Worm (Caenorhabditis elegans): Measurements from ENCODE around the gene popl-7.
A peak's percentile ranks its signal among the peaks of the same experiment; 100 is the strongest.

The popl-7 gene

ce11 chrIV:13356005-13356404 lies 14.5 kb upstream of the popl-7 start:
- no peak for TF ChIP-seq him-1 (tag; optimal IDR thresholded peaks at IDR 0.05)
- no peak for TF ChIP-seq W03F9.2 (tag; optimal IDR thresholded peaks at IDR 0.05)
- no peak for TF ChIP-seq dao-5 (tag; optimal IDR thresholded peaks at IDR 0.05)

DNA sequence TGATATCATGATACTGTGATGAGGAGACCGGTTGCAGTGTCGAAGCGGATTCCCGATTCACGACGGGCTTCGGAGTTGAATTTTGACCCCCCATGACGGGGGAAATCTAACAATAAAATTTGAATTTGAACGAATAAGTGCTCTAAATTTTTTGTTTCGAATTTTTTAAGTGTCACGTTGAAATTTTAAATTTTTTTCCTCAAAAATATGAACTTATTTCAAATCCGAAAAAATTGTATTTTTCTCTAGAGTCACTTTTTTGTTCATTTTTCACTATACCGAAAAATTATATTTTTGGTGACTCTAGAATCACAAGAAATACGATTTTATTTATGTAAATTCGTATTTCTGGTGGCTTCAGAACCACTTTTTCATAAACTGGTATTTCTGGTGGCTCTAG lies 12.0 kb upstream of the popl-7 start, which contains the start of gene W02A2.8:
W02A2.8 (minus strand) TSS at position 101 of the 400 bp plus-strand sequence.
- no peak for TF ChIP-seq dao-5 (tag; optimal IDR thresholded peaks at IDR 0.05)
- TF ChIP-seq him-1 (tag; optimal IDR thresholded peaks at IDR 0.05), result no peak
- no peak for TF ChIP-seq W03F9.2 (tag; optimal IDR thresholded peaks at IDR 0.05)

DNA sequence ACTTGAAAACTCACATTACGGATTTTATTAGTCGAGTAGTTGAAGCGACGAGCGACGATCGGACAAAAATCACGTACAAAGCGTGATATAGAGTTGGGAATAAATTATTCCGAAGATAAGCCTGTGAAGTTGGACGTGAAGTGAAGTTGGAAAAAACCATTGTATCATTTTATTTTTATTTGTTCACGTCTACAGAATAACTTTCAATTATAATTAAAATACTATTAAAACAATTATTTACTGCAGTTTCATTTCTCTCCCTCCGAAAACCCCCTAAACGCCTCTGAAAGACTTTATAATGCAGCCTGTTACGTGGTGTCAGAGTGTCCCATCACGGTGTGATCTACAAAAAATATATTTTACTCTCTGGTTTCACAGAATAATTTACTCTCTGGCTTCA lies 10.3 kb upstream of the popl-7 start, which contains the start of gene Y62E10A.3:
Y62E10A.3 (minus strand) TSS at position 101 of the 400 bp plus-strand sequence.
- no peak for TF ChIP-seq dao-5 (tag; optimal IDR thresholded peaks at IDR 0.05)
- TF ChIP-seq him-1 (tag; optimal IDR thresholded peaks at IDR 0.05), result no peak
- no peak for TF ChIP-seq W03F9.2 (tag; optimal IDR thresholded peaks at IDR 0.05)

DNA sequence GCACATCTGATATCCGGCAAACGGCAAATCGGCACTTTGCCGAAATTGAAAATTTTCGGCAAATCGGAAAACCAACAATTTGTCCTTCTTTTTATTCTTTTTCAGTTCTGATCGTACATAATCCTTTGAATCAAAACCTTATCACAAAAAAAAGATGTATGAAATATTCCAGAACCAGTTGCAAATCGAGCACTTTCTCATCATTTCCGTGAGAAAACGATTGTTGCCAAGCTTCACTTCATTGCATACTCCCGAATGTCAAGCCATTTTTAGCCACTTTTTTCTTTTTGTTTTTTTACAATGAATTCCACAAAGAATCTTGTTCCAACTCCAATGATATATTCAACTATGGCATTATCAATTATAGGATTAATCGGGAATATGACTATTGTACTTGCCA lies 5.6 kb upstream of the popl-7 start, which contains the start of gene srsx-25:
srsx-25 (plus strand) TSS at position 301 of the 400 bp plus-strand sequence.
- TF ChIP-seq W03F9.2 (tag; optimal IDR thresholded peaks at IDR 0.05), result no peak
- no peak for TF ChIP-seq dao-5 (tag; optimal IDR thresholded peaks at IDR 0.05)
- TF ChIP-seq him-1 (tag; optimal IDR thresholded peaks at IDR 0.05), result no peak

DNA sequence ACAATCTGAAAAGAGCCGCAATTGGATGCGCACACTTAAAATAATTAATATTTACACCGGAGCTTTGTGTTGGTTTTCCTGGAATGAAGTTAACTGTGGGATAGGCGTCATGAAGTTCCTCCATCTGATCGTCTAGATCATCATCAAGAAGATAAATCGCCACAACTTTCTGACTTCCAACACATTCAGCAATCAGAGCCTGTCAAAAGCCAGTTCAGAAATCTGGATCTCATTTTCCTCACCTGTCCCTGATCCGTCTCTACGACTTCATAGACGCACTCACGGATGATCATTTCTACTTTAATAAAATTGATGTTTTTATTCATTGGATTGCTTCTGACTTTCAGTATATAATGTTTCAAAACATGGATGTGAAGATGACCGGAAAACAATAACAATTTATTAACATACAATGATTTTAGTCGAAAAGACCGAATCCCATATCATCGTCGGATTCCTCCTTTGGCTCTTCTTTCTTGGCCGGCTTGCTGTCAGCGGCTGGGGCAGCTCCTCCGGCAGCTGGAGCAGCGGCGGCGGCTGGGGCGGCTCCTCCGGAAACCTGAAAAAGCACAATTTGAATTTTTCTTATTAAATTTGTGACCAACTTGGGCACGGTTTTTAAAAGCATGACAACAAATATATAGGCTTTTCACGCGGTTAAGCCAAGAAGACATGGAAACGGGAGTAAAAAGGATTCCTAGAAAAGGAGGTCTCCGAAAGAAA lies 1.2 kb upstream of the popl-7 start, which contains the start of gene agt-1:
agt-1 (minus strand) TSS at position 293 of the 723 bp plus-strand sequence.
- TF ChIP-seq dao-5 (tag; optimal IDR thresholded peaks at IDR 0.05) (no peak), W03F9.2 (tag; optimal IDR thresholded peaks at IDR 0.05) (no peak), him-1 (tag; optimal IDR thresholded peaks at IDR 0.05) (no peak)

- no peak for TF ChIP-seq dao-5 (tag; optimal IDR thresholded peaks at IDR 0.05)
- TF ChIP-seq W03F9.2 (tag; optimal IDR thresholded peaks at IDR 0.05), result no peak
- TF ChIP-seq him-1 (tag; optimal IDR thresholded peaks at IDR 0.05), result no peak
Observed at ce11 chrIV:13371699-13372098, 1.2 kb downstream of the popl-7 start, which contains the start of gene Y62E10A.6. TSS of gene Y62E10A.6 (plus strand) at chrIV:13371999.

DNA sequence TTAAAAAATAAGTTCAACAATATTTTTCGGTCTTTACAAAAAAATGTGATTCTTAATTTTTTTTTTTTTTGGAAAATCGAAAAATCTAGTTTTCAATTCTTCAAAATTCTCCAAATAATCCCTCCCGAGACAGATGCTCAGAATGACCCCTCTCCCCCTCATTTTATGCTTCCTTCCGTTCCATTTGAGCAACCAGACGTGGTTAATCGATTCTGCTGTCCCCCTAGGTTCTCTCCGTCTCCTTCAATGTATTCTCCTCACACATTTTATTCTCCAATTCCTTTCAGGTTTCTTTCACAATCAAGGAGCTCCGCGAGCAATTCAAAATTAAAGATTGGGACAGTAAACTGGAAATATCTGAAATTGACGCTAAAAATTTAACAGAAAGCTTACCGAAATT lies 4.4 kb downstream of the popl-7 start:
- TF ChIP-seq dao-5 (tag; optimal IDR thresholded peaks at IDR 0.05) (no peak), him-1 (tag; optimal IDR thresholded peaks at IDR 0.05) (no peak), W03F9.2 (tag; optimal IDR thresholded peaks at IDR 0.05) (no peak)

DNA sequence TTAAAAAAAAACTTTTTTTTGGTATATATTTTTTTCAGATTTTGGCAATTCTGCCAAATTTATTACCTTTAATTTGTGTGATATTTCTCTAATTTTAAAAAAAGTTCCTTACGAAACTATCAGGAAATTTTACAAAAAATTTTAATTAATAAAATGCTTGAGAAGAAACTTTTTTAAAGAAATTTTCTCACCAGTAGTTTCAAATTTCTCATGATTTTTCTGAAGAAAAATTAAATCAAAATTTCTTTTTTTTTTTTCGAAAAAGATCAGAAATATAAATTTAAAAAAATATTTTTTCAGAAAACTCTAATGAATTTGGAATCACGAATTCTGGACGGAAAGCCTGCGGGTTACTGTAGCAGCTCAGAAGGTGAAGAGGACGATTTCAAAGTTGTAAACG lies 7.2 kb downstream of the popl-7 start, which contains the start of gene mau-8:
mau-8 (plus strand) TSS at position 301 of the 400 bp plus-strand sequence.
- TF ChIP-seq dao-5 (tag; optimal IDR thresholded peaks at IDR 0.05), result no peak
- TF ChIP-seq W03F9.2 (tag; optimal IDR thresholded peaks at IDR 0.05), result no peak
- no peak for TF ChIP-seq him-1 (tag; optimal IDR thresholded peaks at IDR 0.05)

DNA sequence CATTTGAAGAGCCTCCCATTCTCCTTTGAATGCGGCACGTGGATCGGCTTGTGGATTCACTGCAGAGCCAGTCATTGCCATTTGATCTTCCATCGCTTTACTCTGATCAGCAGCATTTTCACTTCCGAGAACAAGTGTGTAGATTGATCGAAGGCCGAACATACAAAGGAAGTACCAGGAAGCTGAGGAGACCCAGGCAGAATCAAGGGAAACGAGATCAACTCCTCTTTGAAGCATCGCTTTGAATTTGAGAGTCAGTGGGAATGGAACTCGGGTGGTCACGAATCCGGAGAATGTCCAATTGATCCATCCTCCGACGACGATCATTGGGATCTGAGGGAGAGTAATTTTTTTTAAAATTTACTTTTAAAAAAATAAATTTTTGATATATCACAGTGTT lies 10.0 kb downstream of the popl-7 start:
- TF ChIP-seq him-1 (tag; optimal IDR thresholded peaks at IDR 0.05) (no peak), W03F9.2 (tag; optimal IDR thresholded peaks at IDR 0.05) (no peak), dao-5 (tag; optimal IDR thresholded peaks at IDR 0.05) (no peak)

- TF ChIP-seq him-1 (tag; optimal IDR thresholded peaks at IDR 0.05), result no peak
- no peak for TF ChIP-seq W03F9.2 (tag; optimal IDR thresholded peaks at IDR 0.05)
- TF ChIP-seq dao-5 (tag; optimal IDR thresholded peaks at IDR 0.05), result no peak
Observed at ce11 chrIV:13381823-13382222, 11.3 kb downstream of the popl-7 start, which contains the start of gene emc-3. TSS of gene emc-3 (minus strand) at chrIV:13381923.

DNA sequence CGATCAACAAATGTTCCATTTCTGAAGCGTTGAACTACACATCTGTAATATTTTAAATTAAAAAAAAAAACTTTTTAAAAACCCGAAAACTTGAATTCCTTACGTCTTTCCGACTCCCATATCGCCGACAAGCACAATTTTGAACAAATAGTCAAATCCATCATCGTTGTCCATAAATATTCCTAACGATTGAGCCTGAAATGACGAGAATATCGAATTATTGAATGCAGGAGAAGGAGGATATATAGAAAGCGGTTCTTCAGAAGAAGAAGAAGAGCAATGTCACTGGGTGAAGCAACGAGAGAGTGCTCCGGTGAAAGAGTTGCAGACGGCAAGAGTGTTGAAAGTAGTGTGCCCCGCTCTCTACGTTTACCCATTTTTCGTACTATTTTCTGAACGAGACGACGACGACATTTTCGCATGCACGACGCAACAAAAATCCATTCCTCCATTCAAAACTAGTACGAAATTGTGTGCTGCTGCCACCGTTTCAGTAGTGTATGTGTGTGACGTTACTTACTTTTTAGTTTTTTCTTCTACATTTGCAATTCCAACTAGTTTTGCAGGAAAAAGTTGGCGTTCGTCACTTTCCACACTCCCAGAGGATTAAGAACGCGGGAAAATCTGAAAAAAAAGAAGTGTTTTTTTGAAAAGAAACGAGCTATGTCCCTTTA lies 13.4 kb downstream of the popl-7 start, which contains the start of gene rab-19:
rab-19 (minus strand) TSS at position 624 of the 674 bp plus-strand sequence.
- TF ChIP-seq W03F9.2 (tag; optimal IDR thresholded peaks at IDR 0.05), result no peak
- no peak for TF ChIP-seq dao-5 (tag; optimal IDR thresholded peaks at IDR 0.05)
- no peak for TF ChIP-seq him-1 (tag; optimal IDR thresholded peaks at IDR 0.05)

DNA sequence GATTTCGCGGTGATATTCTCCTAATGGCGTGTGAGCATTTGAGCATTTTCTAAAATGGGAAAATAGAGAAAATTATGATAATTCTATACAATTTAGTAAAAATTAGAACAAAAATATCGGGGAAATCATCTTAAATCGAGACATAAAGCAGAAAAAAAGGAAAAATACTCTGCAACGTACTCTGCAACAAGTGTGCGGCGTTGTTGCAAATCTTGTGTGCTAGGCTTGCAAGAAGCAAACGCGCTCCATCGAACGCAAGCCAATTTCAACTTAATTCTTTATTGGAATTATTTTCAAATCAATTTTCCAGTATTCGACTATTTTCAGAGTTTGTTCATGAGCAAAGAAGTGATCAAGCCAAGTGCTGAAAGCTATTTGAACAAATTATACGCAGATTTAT lies 15.6 kb downstream of the popl-7 start, which contains the start of the genes Y62E10A.20, Y62E10A.23 and mdt-9:
Y62E10A.20 (minus strand) TSS at position 49 of the 400 bp plus-strand sequence.
Y62E10A.23 (plus strand) TSS at position 282 of the 400 bp plus-strand sequence.
mdt-9 (plus strand) TSS at position 338 of the 400 bp plus-strand sequence.
- peak; percentile 85 for TF ChIP-seq W03F9.2 (tag; optimal IDR thresholded peaks at IDR 0.05)
- peak; percentile 22 for TF ChIP-seq him-1 (tag; optimal IDR thresholded peaks at IDR 0.05)
- TF ChIP-seq dao-5 (tag; optimal IDR thresholded peaks at IDR 0.05), result no peak

DNA sequence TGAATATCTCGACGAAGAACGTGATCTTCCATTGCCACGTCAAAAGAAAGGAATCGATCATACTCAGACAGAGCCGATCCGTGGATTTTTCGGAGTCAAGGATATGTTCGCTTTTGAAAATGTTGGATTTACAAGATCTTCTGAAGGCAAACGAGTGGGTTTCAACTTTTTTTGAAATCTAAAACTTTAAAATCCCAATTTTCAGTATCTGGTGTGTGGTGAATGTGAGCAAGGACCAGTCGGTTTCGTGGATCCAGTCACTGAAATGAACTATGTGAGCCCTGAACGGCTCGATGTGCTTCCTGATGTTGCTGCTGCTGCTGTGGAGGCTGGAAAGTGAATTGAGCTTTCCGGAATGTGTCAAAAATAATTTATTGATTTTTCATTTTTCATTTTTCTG lies 16.4 kb downstream of the popl-7 start, which contains the start of gene lsm-3:
lsm-3 (plus strand) TSS at position 301 of the 400 bp plus-strand sequence.
- no peak for TF ChIP-seq W03F9.2 (tag; optimal IDR thresholded peaks at IDR 0.05)
- no peak for TF ChIP-seq dao-5 (tag; optimal IDR thresholded peaks at IDR 0.05)
- no peak for TF ChIP-seq him-1 (tag; optimal IDR thresholded peaks at IDR 0.05)
